Worm (Caenorhabditis elegans) whole organism, early embryonic: ENCODE measurements around the gene ctsa-3.1.

Experiments used
- B0310.2 ChIP-seq: sonication (generic microtip); optimal IDR thresholded peaks from 2 replicates; lab custom pipeline; 2016; ENCODE audit warnings: mild to moderate bottlenecking, missing genetic modification characterization, missing compliant biosample characterization
- aly-1 ChIP-seq: sonication (generic microtip); optimal IDR thresholded peaks from 2 replicates; lab custom pipeline; 2016; ENCODE audit warnings: missing genetic modification characterization, missing compliant biosample characterization
- ama-1 ChIP-seq: fragments of 150-350 bp; optimal IDR thresholded peaks from 2 replicates; lab custom pipeline; 2014
- ceh-36 ChIP-seq: sonication (generic microtip); optimal IDR thresholded peaks from 2 replicates; lab custom pipeline; 2016; ENCODE audit warnings: missing genetic modification characterization, inconsistent platforms, missing compliant biosample characterization
- ets-7 ChIP-seq: sonication (generic microtip); optimal IDR thresholded peaks from 2 replicates; lab custom pipeline; 2016; ENCODE audit warnings: missing genotype, missing genetic modification characterization, missing compliant biosample characterization
- flt-1 ChIP-seq: fragments of 200-800 bp; sonication (Bioruptor generic); IDR thresholded peaks from 2 replicates; pipeline ENCODE4 v1.3.6; 2022; ENCODE audit warnings: missing genetic modification characterization, missing compliant biosample characterization
- hmbx-1 ChIP-seq: sonication (generic microtip); optimal IDR thresholded peaks from 2 replicates; lab custom pipeline; 2016; ENCODE audit warnings: mild to moderate bottlenecking, missing genetic modification characterization, missing compliant biosample characterization
- hmg-4 ChIP-seq: fragments of 200-800 bp; sonication (Bioruptor generic); optimal IDR thresholded peaks from 2 replicates; lab custom pipeline; 2018; ENCODE audit warnings: mild to moderate bottlenecking, missing genetic modification characterization, missing compliant biosample characterization
- pes-1 ChIP-seq: fragments of 200-800 bp; sonication (Bioruptor generic); IDR thresholded peaks from 2 replicates; pipeline ENCODE4 v1.3.6; 2022; ENCODE audit warnings: missing genetic modification reagents, missing genetic modification characterization, missing compliant biosample characterization
- scrt-1 ChIP-seq: fragments of 200-800 bp; sonication (Bioruptor generic); IDR thresholded peaks from 2 replicates; pipeline ENCODE4 v1.3.6; 2022; ENCODE audit warnings: missing genetic modification characterization, missing compliant biosample characterization
- sea-1 ChIP-seq: fragments of 200-800 bp; sonication (Bioruptor generic); conservative IDR thresholded peaks from 2 replicates; pipeline ENCODE4 v1.3.6; 2022; ENCODE audit warnings: missing genetic modification characterization, missing compliant biosample characterization
- tbx-11 ChIP-seq: fragments of 200-800 bp; sonication (Bioruptor generic); IDR thresholded peaks from 2 replicates; pipeline ENCODE4 v1.3.6; 2022; ENCODE audit warnings: missing genetic modification characterization, missing compliant biosample characterization
- tbx-37 ChIP-seq: fragments of 200-800 bp; sonication (Bioruptor generic); conservative IDR thresholded peaks from 2 replicates; pipeline ENCODE4 v1.3.6; 2022; ENCODE audit warnings: missing genetic modification reagents, missing genetic modification characterization, missing compliant biosample characterization
- tra-4 ChIP-seq: sonication (generic microtip); optimal IDR thresholded peaks from 2 replicates; lab custom pipeline; 2017; ENCODE audit warnings: missing genetic modification characterization, missing compliant biosample characterization

ce11 chrII:7217047-7217446 is 15.6 kb upstream of the ctsa-3.1 start, which contains the start of gene E04F6.10:
- TF ChIP-seq tbx-37 (GFP tag; lab: Robert Waterston, UW) (no peak), hmg-4 (GFP tag; lab: Kevin White, UChicago) (no peak), ama-1 (lab: Kevin White, UChicago) (no peak), ceh-36 (tag; lab: Kevin White, UChicago) (no peak), aly-1 (tag; lab: Kevin White, UChicago) (no peak), ets-7 (tag; lab: Kevin White, UChicago) (no peak), tbx-11 (GFP tag; lab: Robert Waterston, UW) (no peak), tra-4 (tag; lab: Kevin White, UChicago) (no peak), hmbx-1 (tag; lab: Kevin White, UChicago) (no peak), flt-1 (no peak), B0310.2 (no peak), scrt-1 (GFP tag; lab: Robert Waterston, UW) (no peak), pes-1 (GFP tag; lab: Robert Waterston, UW) (no peak), sea-1 (GFP tag; lab: Robert Waterston, UW) (no peak)
